Fruit fly (Drosophila melanogaster) whole organism, prepupa: Measurements from ENCODE around the gene CG5079.

Experiments used
- CG6792 ChIP-seq: fragments of 200-800 bp; sonication (Bioruptor generic); optimal IDR thresholded peaks from 3 replicates; lab custom pipeline; 2016; ENCODE audit warnings: missing biosample characterization, missing genetic modification characterization
- Eip75B ChIP-seq: fragments of 200-800 bp; sonication (Bioruptor generic); optimal IDR thresholded peaks from 3 replicates; lab custom pipeline; 2016; ENCODE audit warnings: missing biosample characterization, missing genetic modification characterization
- Ets96B ChIP-seq: fragments of 200-800 bp; optimal IDR thresholded peaks from 2 replicates; lab custom pipeline; 2019; ENCODE audit warnings: missing biosample characterization, mild to moderate bottlenecking, missing genetic modification characterization, moderate library complexity
- Hr38 ChIP-seq: sonication (Bioruptor generic); optimal IDR thresholded peaks from 2 replicates; lab custom pipeline; 2016; ENCODE audit warnings: missing biosample characterization, missing genetic modification characterization
- OdsH ChIP-seq: fragments of 200-800 bp; sonication (Bioruptor generic); optimal IDR thresholded peaks from 3 replicates; lab custom pipeline; 2016; ENCODE audit warnings: missing biosample characterization, missing genetic modification characterization
- esn ChIP-seq: fragments of 200-800 bp; sonication (Bioruptor generic); optimal IDR thresholded peaks from 2 replicates; lab custom pipeline; 2016; ENCODE audit warnings: missing biosample characterization, mild to moderate bottlenecking, missing genetic modification characterization, moderate library complexity
- ss ChIP-seq, 2 experiments: fragments of 200-800 bp; sonication (Bioruptor generic); optimal IDR thresholded peaks; 2 replicates in 1 of 2; 3 replicates in 1 of 2; lab custom pipeline; 2017 to 2018; ENCODE audit warnings: mild to moderate bottlenecking in 2 of 2, missing biosample characterization in 2 of 2, missing genetic modification characterization in 2 of 2, moderate library complexity in 1 of 2

dm6 chr3R:25633865-25634460 is 20.5 kb downstream of the CG5079 start:
- TF ChIP-seq ss (GFP tag; optimal IDR thresholded peaks at IDR 0.05; lab: Kevin White, UChicago), result no peak
- TF ChIP-seq Eip75B (GFP tag; lab: Kevin White, UChicago), result peak; percentile 63
- TF ChIP-seq CG6792 (GFP tag; lab: Kevin White, UChicago), result peak; percentile 74
- peak; percentile 4 for TF ChIP-seq Ets96B (tag; lab: Kevin White, UChicago)
- no peak for TF ChIP-seq Hr38 (GFP tag; lab: Kevin White, UChicago)
- peak; percentile 91 for TF ChIP-seq esn (GFP tag; lab: Kevin White, UChicago)
- TF ChIP-seq OdsH (GFP tag; lab: Kevin White, UChicago), result peak; percentile 70
